Fruit fly (Drosophila melanogaster) whole organism, wandering third instar larva: Measurements from ENCODE around the gene RpS21.

Experiments
- CG32264 ChIP-seq: fragments of 200-800 bp; sonication (Bioruptor generic); optimal IDR thresholded peaks from 2 replicates; lab custom pipeline; 2016; ENCODE audit warnings: missing biosample characterization, missing genetic modification characterization
- Hr78 ChIP-seq: fragments of >200 bp; optimal IDR thresholded peaks from 2 replicates; lab custom pipeline; 2017; ENCODE audit warnings: missing biosample characterization, missing genetic modification characterization
- Mio ChIP-seq: sonication (Bioruptor generic); optimal IDR thresholded peaks from 2 replicates; lab custom pipeline; 2016; ENCODE audit warnings: missing biosample characterization, missing genetic modification characterization
- N ChIP-seq: fragments of >200 bp; optimal IDR thresholded peaks from 2 replicates; lab custom pipeline; 2018; ENCODE audit warnings: missing biosample characterization, missing external identifiers, missing genetic modification characterization
- OdsH ChIP-seq: fragments of 200-800 bp; sonication (Bioruptor generic); optimal IDR thresholded peaks from 2 replicates; lab custom pipeline; 2016; ENCODE audit warnings: missing biosample characterization, mild to moderate bottlenecking, missing genetic modification characterization
- br ChIP-seq: fragments of 200-800 bp; sonication (Bioruptor generic); optimal IDR thresholded peaks from 2 replicates; lab custom pipeline; 2016; ENCODE audit warnings: missing biosample characterization, missing genetic modification characterization
- fru ChIP-seq: fragments of 200-800 bp; sonication (Bioruptor generic); optimal IDR thresholded peaks from 3 replicates; lab custom pipeline; 2016; ENCODE audit warnings: missing biosample characterization, mild to moderate bottlenecking, missing genetic modification characterization
- lola ChIP-seq: fragments of >200 bp; optimal IDR thresholded peaks from 2 replicates; lab custom pipeline; 2017; ENCODE audit warnings: missing biosample characterization, missing genetic modification characterization
- pan ChIP-seq: fragments of >200 bp; optimal IDR thresholded peaks from 2 replicates; lab custom pipeline; 2017
- psq ChIP-seq: fragments of 200-800 bp; sonication (Bioruptor generic); optimal IDR thresholded peaks from 3 replicates; lab custom pipeline; 2017; ENCODE audit warnings: missing biosample characterization, mild to moderate bottlenecking, missing genetic modification characterization, moderate library complexity
- usp ChIP-seq: fragments of >200 bp; optimal IDR thresholded peaks from 2 replicates; lab custom pipeline; 2017; ENCODE audit warnings: missing biosample characterization, missing genetic modification characterization

- no peak for TF ChIP-seq br (GFP tag; lab: Kevin White, UChicago)
- no peak for TF ChIP-seq CG32264
- no peak for TF ChIP-seq pan
- TF ChIP-seq Mio (GFP tag; lab: Kevin White, UChicago): no peak
- TF ChIP-seq psq (GFP tag; lab: Kevin White, UChicago): no peak
- TF ChIP-seq N: no peak
- TF ChIP-seq lola: no peak
- TF ChIP-seq fru (GFP tag; lab: Kevin White, UChicago): no peak
- no peak for TF ChIP-seq OdsH
- TF ChIP-seq Hr78: no peak
- no peak for TF ChIP-seq usp (GFP tag; lab: Kevin White, UChicago)
These were observed 13.3 kb downstream of the RpS21 start, which contains the start of gene CG8813 for dm6 chr2L:2869008-2869702.
